Fruit fly (Drosophila melanogaster) whole organism, embryonic: ENCODE data around the gene CG32373.

Source experiments
- Atf-2 ChIP-seq: fragments of 200-800 bp; sonication (Bioruptor generic); optimal IDR thresholded peaks from 2 replicates; lab custom pipeline; 2016; ENCODE audit warnings: missing biosample characterization, missing genetic modification characterization
- Atf6 ChIP-seq: fragments of 200-800 bp; sonication (Bioruptor generic); IDR thresholded peaks from 2 replicates; pipeline ENCODE4 v1.3.6; 2022; ENCODE audit warnings: missing biosample characterization, missing genetic modification characterization
- Bgb ChIP-seq: fragments of 200-800 bp; sonication (Bioruptor generic); IDR thresholded peaks from 2 replicates; pipeline ENCODE4 v1.3.6; 2022; ENCODE audit warnings: missing biosample characterization, missing genetic modification characterization; ENCODE audit not compliant: partially characterized antibody
- CG11247 ChIP-seq: fragments of 200-800 bp; sonication (Bioruptor generic); IDR thresholded peaks from 2 replicates; pipeline ENCODE4 v1.3.6; 2022; ENCODE audit warnings: missing biosample characterization, missing genetic modification characterization
- CG11504 ChIP-seq: fragments of 200-800 bp; sonication (Bioruptor generic); optimal IDR thresholded peaks from 3 replicates; lab custom pipeline; 2019; ENCODE audit warnings: missing biosample characterization, mild to moderate bottlenecking, missing genetic modification characterization, moderate library complexity
- CG11560 ChIP-seq: fragments of 200-800 bp; sonication (Bioruptor generic); IDR thresholded peaks from 3 replicates; pipeline ENCODE4 v1.3.6; 2022; ENCODE audit warnings: missing biosample characterization, missing genetic modification characterization
- CG12155 ChIP-seq: fragments of 200-800 bp; sonication (Bioruptor generic); optimal IDR thresholded peaks from 3 replicates; lab custom pipeline; 2016; ENCODE audit warnings: missing biosample characterization, missing genetic modification characterization
- CG12219 ChIP-seq: fragments of 200-800 bp; sonication (Bioruptor generic); optimal IDR thresholded peaks from 3 replicates; lab custom pipeline; 2018; ENCODE audit warnings: missing biosample characterization, mild to moderate bottlenecking, missing genetic modification characterization
- CG14050 ChIP-seq: fragments of 200-800 bp; sonication (Bioruptor generic); IDR thresholded peaks from 3 replicates; pipeline ENCODE4 v1.3.6; 2022; ENCODE audit warnings: missing biosample characterization, missing genetic modification characterization
- CG14667 ChIP-seq: fragments of 200-800 bp; sonication (Bioruptor generic); IDR thresholded peaks from 2 replicates; pipeline ENCODE4 v1.3.6; 2022; ENCODE audit warnings: missing biosample characterization, missing genetic modification characterization
- CG14965 ChIP-seq: fragments of 200-800 bp; sonication (Bioruptor generic); optimal IDR thresholded peaks from 2 replicates; lab custom pipeline; 2016; ENCODE audit warnings: missing biosample characterization, missing genetic modification characterization, borderline replicate concordance
- CG15696 ChIP-seq: fragments of 200-800 bp; sonication (Bioruptor generic); optimal IDR thresholded peaks from 2 replicates; lab custom pipeline; 2019; ENCODE audit warnings: missing biosample characterization, mild to moderate bottlenecking, missing genetic modification characterization, moderate library complexity
- CG1647 ChIP-seq: fragments of 200-800 bp; sonication (Bioruptor generic); optimal IDR thresholded peaks from 3 replicates; lab custom pipeline; 2016; ENCODE audit warnings: missing biosample characterization, missing genetic modification characterization
- CG17359 ChIP-seq: fragments of 200-800 bp; sonication (Bioruptor generic); optimal IDR thresholded peaks from 3 replicates; lab custom pipeline; 2018; ENCODE audit warnings: missing biosample characterization, mild to moderate bottlenecking, missing genetic modification characterization, moderate library complexity
- CG2120 ChIP-seq: fragments of 200-800 bp; sonication (Bioruptor generic); optimal IDR thresholded peaks from 3 replicates; lab custom pipeline; 2016; ENCODE audit warnings: missing biosample characterization, missing genetic modification characterization
- CG2678 ChIP-seq: fragments of 200-800 bp; sonication (Bioruptor generic); optimal IDR thresholded peaks from 3 replicates; lab custom pipeline; 2019; ENCODE audit warnings: missing biosample characterization, mild to moderate bottlenecking, missing genetic modification characterization, moderate library complexity
- CG2875 ChIP-seq: fragments of 200-800 bp; sonication (Bioruptor generic); optimal IDR thresholded peaks from 2 replicates; lab custom pipeline; 2017; ENCODE audit warnings: missing biosample characterization, mild to moderate bottlenecking, missing genetic modification characterization, missing genetic modification reagents
- CG6272 ChIP-seq: fragments of 200-800 bp; sonication (Bioruptor generic); IDR thresholded peaks from 2 replicates; pipeline ENCODE4 v1.3.6; 2022; ENCODE audit warnings: missing biosample characterization, missing genetic modification characterization
- CG6765 ChIP-seq: fragments of 200-800 bp; sonication (Bioruptor generic); optimal IDR thresholded peaks from 3 replicates; lab custom pipeline; 2017; ENCODE audit warnings: missing biosample characterization, mild to moderate bottlenecking, missing genetic modification characterization
- CG8924 ChIP-seq: fragments of 200-800 bp; optimal IDR thresholded peaks from 3 replicates; lab custom pipeline; 2019; ENCODE audit warnings: missing biosample characterization, mild to moderate bottlenecking, missing genetic modification characterization, moderate library complexity
- CG9727 ChIP-seq: fragments of 200-800 bp; sonication (Bioruptor generic); optimal IDR thresholded peaks from 3 replicates; lab custom pipeline; 2017; ENCODE audit warnings: missing biosample characterization, mild to moderate bottlenecking, missing genetic modification characterization
- Fer1 ChIP-seq: fragments of 200-800 bp; sonication (Bioruptor generic); optimal IDR thresholded peaks from 2 replicates; lab custom pipeline; 2017; ENCODE audit warnings: missing biosample characterization, mild to moderate bottlenecking, missing genetic modification characterization
- HLH54F ChIP-seq: fragments of 200-800 bp; sonication (Bioruptor generic); optimal IDR thresholded peaks from 3 replicates; lab custom pipeline; 2016; ENCODE audit warnings: missing biosample characterization, missing genetic modification characterization
- Hey ChIP-seq: fragments of 200-800 bp; sonication (Bioruptor generic); optimal IDR thresholded peaks from 3 replicates; lab custom pipeline; 2018; ENCODE audit warnings: missing biosample characterization, mild to moderate bottlenecking, missing genetic modification characterization
- HmgZ ChIP-seq: fragments of 200-800 bp; sonication (Bioruptor generic); optimal IDR thresholded peaks from 2 replicates; lab custom pipeline; 2018; ENCODE audit warnings: missing biosample characterization, mild to moderate bottlenecking, missing genetic modification characterization
- NK7.1 ChIP-seq: fragments of 200-800 bp; sonication (Bioruptor generic); optimal IDR thresholded peaks from 3 replicates; lab custom pipeline; 2016; ENCODE audit warnings: missing biosample characterization, missing genetic modification characterization
- Poxn ChIP-seq: fragments of 200-800 bp; sonication (Bioruptor generic); IDR thresholded peaks from 2 replicates; pipeline ENCODE4 v1.3.6; 2022; ENCODE audit warnings: missing biosample characterization, missing genetic modification characterization
- Sox102F ChIP-seq: fragments of 200-800 bp; sonication (Bioruptor generic); optimal IDR thresholded peaks from 2 replicates; lab custom pipeline; 2018; ENCODE audit warnings: missing biosample characterization, mild to moderate bottlenecking, missing genetic modification characterization, moderate library complexity
- Sry-δ ChIP-seq: fragments of 200-800 bp; sonication (Bioruptor generic); optimal IDR thresholded peaks from 2 replicates; lab custom pipeline; 2016; ENCODE audit warnings: missing biosample characterization, missing genetic modification characterization
- TFAM ChIP-seq: fragments of 200-800 bp; sonication (Bioruptor generic); optimal IDR thresholded peaks from 2 replicates; lab custom pipeline; 2017; ENCODE audit warnings: missing biosample characterization, missing genetic modification characterization, inconsistent platforms
- ase ChIP-seq: fragments of 200-800 bp; sonication (Bioruptor generic); IDR thresholded peaks from 3 replicates; pipeline ENCODE4 v1.3.6; 2022; ENCODE audit warnings: missing biosample characterization, missing genetic modification characterization
- ato ChIP-seq: fragments of 200-800 bp; sonication (Bioruptor generic); IDR thresholded peaks from 2 replicates; pipeline ENCODE4 v1.3.6; 2022; ENCODE audit warnings: missing biosample characterization, missing genetic modification characterization; ENCODE audit not compliant: partially characterized antibody
- ci ChIP-seq: fragments of 200-800 bp; sonication (Bioruptor generic); IDR thresholded peaks from 3 replicates; pipeline ENCODE4 v1.3.6; 2022; ENCODE audit warnings: missing biosample characterization, missing genetic modification characterization
- da ChIP-seq: fragments of 200-800 bp; sonication (Bioruptor generic); optimal IDR thresholded peaks from 2 replicates; lab custom pipeline; 2016; ENCODE audit warnings: missing biosample characterization, missing genetic modification characterization
- dati ChIP-seq: fragments of 200-800 bp; sonication (Bioruptor generic); IDR thresholded peaks from 2 replicates; pipeline ENCODE4 v1.3.6; 2022; ENCODE audit warnings: missing biosample characterization, missing genetic modification characterization
- dimm ChIP-seq: fragments of 200-800 bp; sonication (Bioruptor generic); IDR thresholded peaks from 2 replicates; pipeline ENCODE4 v1.3.6; 2022; ENCODE audit warnings: missing biosample characterization, missing genetic modification characterization
- exex ChIP-seq: fragments of 200-800 bp; sonication (Bioruptor generic); optimal IDR thresholded peaks from 4 replicates; lab custom pipeline; 2018; ENCODE audit warnings: missing biosample characterization, mild to moderate bottlenecking, missing genetic modification characterization, moderate library complexity
- fd102C ChIP-seq: fragments of 200-800 bp; sonication (Bioruptor generic); optimal IDR thresholded peaks from 2 replicates; lab custom pipeline; 2018; ENCODE audit warnings: missing biosample characterization, mild to moderate bottlenecking, missing genetic modification characterization, moderate library complexity
- hbn ChIP-seq: fragments of 200-800 bp; sonication (Bioruptor generic); IDR thresholded peaks from 2 replicates; pipeline ENCODE4 v1.3.6; 2022; ENCODE audit warnings: missing biosample characterization, missing genetic modification characterization; ENCODE audit not compliant: partially characterized antibody
- hth ChIP-seq: fragments of >200 bp; optimal IDR thresholded peaks from 2 replicates; lab custom pipeline; 2017; ENCODE audit warnings: inconsistent platforms
- ind ChIP-seq: fragments of 200-800 bp; sonication (Bioruptor generic); optimal IDR thresholded peaks from 3 replicates; lab custom pipeline; 2016; ENCODE audit warnings: missing biosample characterization, missing genetic modification characterization
- mam ChIP-seq: fragments of 200-800 bp; sonication (Bioruptor generic); optimal IDR thresholded peaks from 3 replicates; lab custom pipeline; 2016; ENCODE audit warnings: missing biosample characterization, missing genetic modification characterization
- phol ChIP-seq: fragments of 200-800 bp; sonication (Bioruptor generic); optimal IDR thresholded peaks from 3 replicates; lab custom pipeline; 2018; ENCODE audit warnings: missing biosample characterization, mild to moderate bottlenecking, missing genetic modification characterization, moderate library complexity
- pita ChIP-seq: fragments of 200-800 bp; sonication (Bioruptor generic); optimal IDR thresholded peaks from 2 replicates; lab custom pipeline; 2017; ENCODE audit warnings: missing biosample characterization, mild to moderate bottlenecking, missing genetic modification characterization
- pros ChIP-seq: fragments of 200-800 bp; sonication (Bioruptor generic); optimal IDR thresholded peaks from 3 replicates; lab custom pipeline; 2019; ENCODE audit warnings: missing biosample characterization, mild to moderate bottlenecking, missing genetic modification characterization, moderate library complexity
- sqz ChIP-seq: fragments of 200-800 bp; sonication (Bioruptor generic); optimal IDR thresholded peaks from 3 replicates; lab custom pipeline; 2018; ENCODE audit warnings: missing biosample characterization, mild to moderate bottlenecking, missing genetic modification characterization
- tll ChIP-seq, 2 experiments: fragments of 200-800 bp in 1 of 2; fragments of >200 bp in 1 of 2; sonication (Bioruptor generic) in 1 of 2; optimal IDR thresholded peaks; 2 replicates each; lab custom pipeline; 2017 to 2019; ENCODE audit warnings: missing biosample characterization in 2 of 2, missing genetic modification characterization in 2 of 2, mild to moderate bottlenecking in 1 of 2, moderate library complexity in 1 of 2
- unpg ChIP-seq: fragments of 200-800 bp; sonication (Bioruptor generic); optimal IDR thresholded peaks from 3 replicates; lab custom pipeline; 2018; ENCODE audit warnings: missing biosample characterization, mild to moderate bottlenecking, missing genetic modification characterization, moderate library complexity
- vfl ChIP-seq: fragments of 200-800 bp; sonication (Bioruptor generic); optimal IDR thresholded peaks from 2 replicates; lab custom pipeline; 2016; ENCODE audit warnings: missing biosample characterization, missing genetic modification characterization
- vnd ChIP-seq: fragments of 200-800 bp; sonication (Bioruptor generic); IDR thresholded peaks from 3 replicates; pipeline ENCODE4 v1.3.6; 2022; ENCODE audit warnings: missing biosample characterization, missing genetic modification characterization; ENCODE audit not compliant: partially characterized antibody
- zfh2 ChIP-seq: fragments of 200-800 bp; sonication (Bioruptor generic); optimal IDR thresholded peaks from 2 replicates; lab custom pipeline; 2016; ENCODE audit warnings: missing biosample characterization, missing genetic modification characterization

Gene CG32373

dm6 chr3L:7614226-7614625 lies 36.1 kb upstream of the CG32373 start (continued):
- TF ChIP-seq CG11504 (tag; lab: Kevin White, UChicago) (peak; percentile 70), CG12155 (GFP tag; lab: Kevin White, UChicago) (peak; percentile 3), Fer1 (GFP tag; lab: Kevin White, UChicago) (no peak), Bgb (GFP tag; lab: Robert Waterston, UW) (no peak), tll (GFP tag; optimal IDR thresholded peaks at IDR 0.05; lab: Kevin White, UChicago) (no peak), da (GFP tag; lab: Kevin White, UChicago) (no peak), HmgZ (tag; lab: Kevin White, UChicago) (no peak), CG14965 (GFP tag; lab: Kevin White, UChicago) (no peak), CG2120 (GFP tag; lab: Kevin White, UChicago) (peak; percentile 23), CG2678 (tag; lab: Kevin White, UChicago) (peak; percentile 65), pita (GFP tag; lab: Kevin White, UChicago) (no peak), ato (GFP tag; lab: Robert Waterston, UW) (no peak), CG11247 (no peak), ase (GFP tag; lab: Robert Waterston, UW) (0 out of 3 replicates have a peak, but pooled peaks have one; percentile 42), Sox102F (GFP tag; lab: Kevin White, UChicago) (peak; percentile 69), HLH54F (peak; percentile 13), Atf-2 (GFP tag; lab: Kevin White, UChicago) (no peak), CG9727 (GFP tag; lab: Kevin White, UChicago) (peak; percentile 32), ind (GFP tag; lab: Kevin White, UChicago) (peak; percentile 62), CG15696 (tag; lab: Kevin White, UChicago) (peak; percentile 30), exex (no peak), CG6272 (GFP tag; lab: Robert Waterston, UW) (no peak), CG14050 (GFP tag; lab: Robert Waterston, UW) (0 out of 3 replicates have a peak, but pooled peaks have one; percentile 29), mam (GFP tag; lab: Kevin White, UChicago) (peak; percentile 40), Poxn (GFP tag; lab: Robert Waterston, UW) (no peak), CG2875 (GFP tag; lab: Kevin White, UChicago) (no peak), zfh2 (GFP tag; lab: Kevin White, UChicago) (no peak), sqz (GFP tag; lab: Kevin White, UChicago) (no peak), NK7.1 (GFP tag; lab: Kevin White, UChicago) (no peak), dimm (GFP tag; lab: Robert Waterston, UW) (no peak), hth (no peak), Sry-δ (no peak), vfl (GFP tag; lab: Kevin White, UChicago) (no peak), hbn (GFP tag; lab: Robert Waterston, UW) (no peak), fd102C (GFP tag; lab: Kevin White, UChicago) (no peak), dati (GFP tag; lab: Robert Waterston, UW) (no peak), ci (GFP tag; lab: Robert Waterston, UW) (0 out of 3 replicates have a peak, but pooled peaks have one; percentile 44), Atf6 (GFP tag; lab: Robert Waterston, UW) (peak; percentile 31; the same call in 1 of the 2 replicates), CG11560 (tag; lab: Robert Waterston, UW) (no peak), CG1647 (GFP tag; lab: Kevin White, UChicago) (no peak), unpg (GFP tag; lab: Kevin White, UChicago) (peak; percentile 63), CG6765 (GFP tag; lab: Kevin White, UChicago) (no peak), vnd (GFP tag; lab: Robert Waterston, UW) (no peak), CG12219 (GFP tag; lab: Kevin White, UChicago) (peak; percentile 17), TFAM (no peak), pros (GFP tag; lab: Kevin White, UChicago) (no peak), CG14667 (no peak; the same call in 1 of the 2 replicates), phol (tag; lab: Kevin White, UChicago) (peak; percentile 56), Hey (tag; lab: Kevin White, UChicago) (no peak), CG17359 (tag; lab: Kevin White, UChicago) (peak; percentile 43), CG8924 (tag; lab: Kevin White, UChicago) (peak; percentile 0)
